Fruit fly (Drosophila melanogaster) S2 (cell line): Measurements from ENCODE around the gene Ctns.

ENCODE experiments used
- CG8478 ChIP-seq: fragments of >200 bp; optimal IDR thresholded peaks from 2 replicates; lab custom pipeline; 2018
- CTCF ChIP-seq, 2 experiments: fragments of >200 bp; optimal IDR thresholded peaks; 2 replicates each; lab custom pipeline; 2018

dm6 chr3R:23041941-23042340 is 16.8 kb downstream of the Ctns start, which contains the start of gene CG13838:
- TF ChIP-seq CG8478 (lab: Kevin White, UChicago) (no peak), CTCF (optimal IDR thresholded peaks at IDR 0.05; lab: Kevin White, UChicago) (no peak)
